Worm (Caenorhabditis elegans) whole organism, L3 larva: Measurements from ENCODE around the gene fbxa-108.

ENCODE experiments used
- R02D3.7 ChIP-seq: fragments of 150-350 bp; optimal IDR thresholded peaks from 2 replicates; lab custom pipeline; 2014; ENCODE audit warnings: missing biosample characterization, missing genetic modification characterization
- aly-2 ChIP-seq: fragments of 150-350 bp; optimal IDR thresholded peaks from 2 replicates; lab custom pipeline; 2014; ENCODE audit warnings: missing biosample characterization, missing genetic modification characterization
- ama-1 ChIP-seq: fragments of 150-350 bp; optimal IDR thresholded peaks from 2 replicates; lab custom pipeline; 2018
- ceh-16 ChIP-seq: sonication (generic microtip); optimal IDR thresholded peaks from 2 replicates; lab custom pipeline; 2017; ENCODE audit warnings: missing biosample characterization, missing genetic modification characterization
- ceh-28 ChIP-seq: fragments of 150-350 bp; optimal IDR thresholded peaks from 2 replicates; lab custom pipeline; 2014; ENCODE audit warnings: missing biosample characterization, missing genetic modification reagents, missing genetic modification characterization
- ceh-82 ChIP-seq: fragments of 150-350 bp; optimal IDR thresholded peaks from 2 replicates; lab custom pipeline; 2014; ENCODE audit warnings: missing biosample characterization, missing genetic modification characterization
- ceh-9 ChIP-seq: sonication (generic microtip); optimal IDR thresholded peaks from 2 replicates; lab custom pipeline; 2018; ENCODE audit warnings: missing biosample characterization, missing genetic modification characterization
- daf-12 ChIP-seq: fragments of 150-350 bp; optimal IDR thresholded peaks from 2 replicates; lab custom pipeline; 2014; ENCODE audit warnings: missing biosample characterization, missing genetic modification reagents, missing genetic modification characterization
- egl-27 ChIP-seq: sonication (generic microtip); optimal IDR thresholded peaks from 4 replicates; lab custom pipeline; 2017; ENCODE audit warnings: missing biosample characterization, missing genetic modification reagents, missing genetic modification characterization
- egl-5 ChIP-seq: fragments of 150-350 bp; optimal IDR thresholded peaks from 2 replicates; lab custom pipeline; 2017; ENCODE audit warnings: missing biosample characterization, missing genetic modification reagents, missing genetic modification characterization, inconsistent platforms
- elt-3 ChIP-seq, 3 experiments: fragments of 150-350 bp in 1 of 3; sonication (generic microtip) in 2 of 3; optimal IDR thresholded peaks; 2 replicates in 2 of 3; 4 replicates in 1 of 3; lab custom pipeline; 2014 to 2017; ENCODE audit warnings: missing biosample characterization in 3 of 3, missing genetic modification characterization in 3 of 3
- eor-1 ChIP-seq, 2 experiments: fragments of 150-350 bp; optimal IDR thresholded peaks; 2 replicates each; lab custom pipeline; 2014 to 2018; ENCODE audit warnings: missing biosample characterization in 2 of 2, missing genetic modification characterization in 2 of 2
- fkh-10 ChIP-seq: sonication (generic microtip); optimal IDR thresholded peaks from 2 replicates; lab custom pipeline; 2017; ENCODE audit warnings: missing biosample characterization, missing genetic modification reagents, missing genetic modification characterization
- fkh-2 ChIP-seq: fragments of 150-350 bp; optimal IDR thresholded peaks from 2 replicates; lab custom pipeline; 2014; ENCODE audit warnings: missing biosample characterization, missing genetic modification reagents, missing genetic modification characterization
- hmg-11 ChIP-seq: sonication (generic microtip); optimal IDR thresholded peaks from 2 replicates; lab custom pipeline; 2016; ENCODE audit warnings: missing genetic modification characterization, missing compliant biosample characterization
- jun-1 ChIP-seq: fragments of 150-350 bp; optimal IDR thresholded peaks from 2 replicates; lab custom pipeline; 2014; ENCODE audit warnings: missing biosample characterization, missing genetic modification reagents, missing genetic modification characterization
- lin-15B ChIP-seq: fragments of 150-350 bp; optimal IDR thresholded peaks from 2 replicates; lab custom pipeline; 2014; ENCODE audit warnings: missing biosample characterization, missing genetic modification characterization
- lin-39 ChIP-seq: fragments of 150-350 bp; optimal IDR thresholded peaks from 2 replicates; lab custom pipeline; 2018; ENCODE audit warnings: missing biosample characterization, missing genetic modification reagents, missing genetic modification characterization
- lsy-12 ChIP-seq: sonication (generic microtip); optimal IDR thresholded peaks from 2 replicates; lab custom pipeline; 2016; ENCODE audit warnings: mild to moderate bottlenecking, missing genetic modification characterization, missing compliant biosample characterization
- mdl-1 ChIP-seq: fragments of 150-350 bp; optimal IDR thresholded peaks from 2 replicates; lab custom pipeline; 2014; ENCODE audit warnings: missing biosample characterization, missing genetic modification characterization
- mml-1 ChIP-seq: fragments of 150-350 bp; sonication (generic microtip); optimal IDR thresholded peaks from 3 replicates; lab custom pipeline; 2014; ENCODE audit warnings: missing biosample characterization, missing genetic modification characterization
- nfya-1 ChIP-seq: sonication (generic microtip); optimal IDR thresholded peaks from 2 replicates; lab custom pipeline; 2017; ENCODE audit warnings: missing genetic modification characterization, mild to moderate bottlenecking, missing compliant biosample characterization, antibody characterized with exemption, moderate library complexity; ENCODE audit not compliant: insufficient read depth
- nhr-11 ChIP-seq: fragments of 150-350 bp; optimal IDR thresholded peaks from 2 replicates; lab custom pipeline; 2014; ENCODE audit warnings: missing biosample characterization, missing genetic modification characterization
- nhr-12 ChIP-seq: fragments of 150-350 bp; optimal IDR thresholded peaks from 2 replicates; lab custom pipeline; 2014; ENCODE audit warnings: missing biosample characterization, missing genetic modification characterization
- nhr-23 ChIP-seq: fragments of 150-350 bp; optimal IDR thresholded peaks from 2 replicates; lab custom pipeline; 2014; ENCODE audit warnings: missing biosample characterization, missing genetic modification reagents, missing genetic modification characterization
- nhr-237 ChIP-seq: fragments of 150-350 bp; optimal IDR thresholded peaks from 2 replicates; lab custom pipeline; 2014; ENCODE audit warnings: missing biosample characterization, missing genetic modification characterization
- nhr-25 ChIP-seq: sonication (generic microtip); optimal IDR thresholded peaks from 2 replicates; lab custom pipeline; 2017; ENCODE audit warnings: missing biosample characterization, missing genetic modification characterization
- nhr-43 ChIP-seq: sonication (generic microtip); optimal IDR thresholded peaks from 2 replicates; lab custom pipeline; 2016; ENCODE audit warnings: mild to moderate bottlenecking, missing genetic modification characterization, missing compliant biosample characterization; ENCODE audit not compliant: poor library complexity, severe bottlenecking
- nhr-76 ChIP-seq: fragments of 150-350 bp; sonication (generic microtip); optimal IDR thresholded peaks from 5 replicates; lab custom pipeline; 2014; ENCODE audit warnings: missing biosample characterization, missing genetic modification characterization
- nhr-77 ChIP-seq: fragments of 150-350 bp; optimal IDR thresholded peaks from 2 replicates; lab custom pipeline; 2014; ENCODE audit warnings: missing biosample characterization, missing genetic modification characterization
- pha-4 ChIP-seq: fragments of 150-350 bp; optimal IDR thresholded peaks from 2 replicates; lab custom pipeline; 2014; ENCODE audit warnings: missing biosample characterization, missing genetic modification reagents, missing genetic modification characterization
- pqm-1 ChIP-seq: fragments of 150-350 bp; optimal IDR thresholded peaks from 2 replicates; lab custom pipeline; 2017; ENCODE audit warnings: missing biosample characterization, missing genetic modification characterization, inconsistent platforms
- sea-2 ChIP-seq: fragments of 150-350 bp; sonication (generic microtip); optimal IDR thresholded peaks from 4 replicates; lab custom pipeline; 2014; ENCODE audit warnings: missing biosample characterization, missing genetic modification reagents, missing genetic modification characterization
- skn-1 ChIP-seq: fragments of 150-350 bp; optimal IDR thresholded peaks from 2 replicates; lab custom pipeline; 2014; ENCODE audit warnings: missing biosample characterization, missing genetic modification characterization
- snpc-4 ChIP-seq: fragments of 150-350 bp; optimal IDR thresholded peaks from 2 replicates; lab custom pipeline; 2014; ENCODE audit warnings: missing biosample characterization, missing genetic modification characterization
- tbx-2 ChIP-seq: sonication (generic microtip); optimal IDR thresholded peaks from 2 replicates; lab custom pipeline; 2016; ENCODE audit warnings: mild to moderate bottlenecking, missing genetic modification characterization, missing compliant biosample characterization
- unc-62 ChIP-seq: fragments of 150-350 bp; sonication (generic microtip); optimal IDR thresholded peaks from 4 replicates; lab custom pipeline; 2014; ENCODE audit warnings: missing biosample characterization, missing genetic modification reagents, missing genetic modification characterization
- zag-1 ChIP-seq: fragments of 150-350 bp; optimal IDR thresholded peaks from 2 replicates; lab custom pipeline; 2014; ENCODE audit warnings: missing biosample characterization, missing genetic modification characterization
- ztf-4 ChIP-seq: fragments of 150-350 bp; optimal IDR thresholded peaks from 2 replicates; lab custom pipeline; 2014; ENCODE audit warnings: missing biosample characterization, missing genetic modification characterization

Gene fbxa-108

DNA sequence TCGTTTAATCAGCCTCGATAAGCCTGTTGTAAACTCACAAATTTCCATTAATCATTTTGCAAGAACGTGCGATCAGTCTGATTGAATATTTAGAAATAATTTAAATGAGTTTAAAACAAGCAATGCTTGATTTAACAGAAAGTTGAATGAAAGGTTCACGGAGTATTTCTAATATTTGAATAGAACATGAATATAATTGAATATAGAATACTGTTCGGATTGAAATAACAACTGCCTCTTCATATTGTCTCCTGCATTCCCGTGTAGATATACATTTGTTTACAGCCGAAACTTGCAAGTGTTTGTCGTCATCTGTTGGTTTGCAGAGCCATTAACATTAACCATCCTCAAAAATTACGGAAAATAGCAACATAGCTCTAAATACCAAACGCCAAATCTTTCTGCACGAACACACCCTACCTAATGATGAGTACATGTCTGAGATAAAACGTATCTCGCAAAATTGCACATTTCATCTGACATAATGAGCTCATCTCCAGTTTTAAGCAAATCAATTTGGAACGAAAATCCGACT lies 41.6 kb upstream of the fbxa-108 start, which contains the start of the genes Y26G10.5 and srh-32:
Gene Y26G10.5, minus strand, starts transcription at position 101 of the 535 bp plus-strand sequence.
Gene srh-32, plus strand, starts transcription at position 485 of the 535 bp plus-strand sequence.
- no peak for TF ChIP-seq pha-4 (tag; lab: Kevin White, UChicago)
- TF ChIP-seq pqm-1 (tag; lab: Kevin White, UChicago), result no peak
- no peak for TF ChIP-seq lin-15B (tag; lab: Kevin White, UChicago)
- TF ChIP-seq ama-1, result no peak
- no peak for TF ChIP-seq nhr-25 (tag; lab: Kevin White, UChicago)
- TF ChIP-seq egl-5, result no peak
- TF ChIP-seq zag-1 (tag; lab: Kevin White, UChicago), result no peak
- TF ChIP-seq lsy-12, result no peak

ce11 chrV:17699659-17700058 lies 40.5 kb upstream of the fbxa-108 start, which contains the start of gene Y26G10.6:
Gene Y26G10.6, plus strand, starts transcription at chrV:17699959.
- TF ChIP-seq ztf-4 (tag; lab: Kevin White, UChicago), result no peak
- TF ChIP-seq mdl-1 (tag; lab: Kevin White, UChicago), result no peak
- TF ChIP-seq nhr-237 (tag; lab: Kevin White, UChicago), result no peak
- TF ChIP-seq nhr-43 (tag; lab: Kevin White, UChicago), result no peak
- TF ChIP-seq, all 47 proteins: peak for 0

DNA sequence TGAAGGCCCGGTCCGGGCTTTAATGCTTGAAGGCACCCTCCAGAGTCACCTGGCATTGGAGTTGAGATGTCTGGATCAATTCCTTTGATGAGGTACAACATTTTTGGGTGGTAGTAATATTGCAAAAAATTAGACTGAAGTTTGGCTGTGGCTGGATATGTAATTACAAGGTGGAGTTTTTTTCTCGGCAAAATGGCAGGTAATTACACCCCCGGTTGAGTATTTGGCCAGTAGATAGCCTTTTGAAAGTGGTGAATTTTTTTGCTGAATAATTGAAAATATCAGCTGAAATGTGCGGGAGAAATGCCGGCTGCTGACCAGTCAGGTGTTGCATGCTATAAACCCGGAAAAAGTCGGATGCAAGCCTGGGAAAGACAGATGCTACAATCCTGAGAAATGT lies 39.9 kb upstream of the fbxa-108 start, which contains the start of gene Y26G10.4:
Gene Y26G10.4, minus strand, starts transcription at position 101 of the 400 bp plus-strand sequence.
- no peak for TF ChIP-seq elt-3 (tag; optimal IDR thresholded peaks at IDR 0.05; lab: Kevin White, UChicago)
- TF ChIP-seq fkh-2 (tag; lab: Kevin White, UChicago), result no peak
- no peak for TF ChIP-seq sea-2
- TF ChIP-seq ceh-28 (tag; lab: Kevin White, UChicago), result no peak
- TF ChIP-seq mml-1 (tag; lab: Kevin White, UChicago), result no peak
- TF ChIP-seq hmg-11, result no peak
- TF ChIP-seq nhr-23 (tag; lab: Kevin White, UChicago), result no peak
- no peak for TF ChIP-seq zag-1 (tag; lab: Kevin White, UChicago)
- no peak for TF ChIP-seq fkh-10
- no peak for TF ChIP-seq tbx-2 (tag; lab: Kevin White, UChicago)
- no peak for TF ChIP-seq snpc-4 (tag; lab: Kevin White, UChicago)
- no peak for TF ChIP-seq nhr-11 (tag; lab: Kevin White, UChicago)
- TF ChIP-seq nhr-76 (tag; lab: Kevin White, UChicago), result no peak
- TF ChIP-seq nhr-77 (tag; lab: Kevin White, UChicago), result no peak
- TF ChIP-seq daf-12 (tag; lab: Kevin White, UChicago), result no peak
- no peak for TF ChIP-seq ceh-16 (tag; lab: Kevin White, UChicago)
- no peak for TF ChIP-seq ama-1
- no peak for TF ChIP-seq pqm-1 (tag; lab: Kevin White, UChicago)
- no peak for TF ChIP-seq ceh-82
- no peak for TF ChIP-seq nhr-237 (tag; lab: Kevin White, UChicago)

DNA sequence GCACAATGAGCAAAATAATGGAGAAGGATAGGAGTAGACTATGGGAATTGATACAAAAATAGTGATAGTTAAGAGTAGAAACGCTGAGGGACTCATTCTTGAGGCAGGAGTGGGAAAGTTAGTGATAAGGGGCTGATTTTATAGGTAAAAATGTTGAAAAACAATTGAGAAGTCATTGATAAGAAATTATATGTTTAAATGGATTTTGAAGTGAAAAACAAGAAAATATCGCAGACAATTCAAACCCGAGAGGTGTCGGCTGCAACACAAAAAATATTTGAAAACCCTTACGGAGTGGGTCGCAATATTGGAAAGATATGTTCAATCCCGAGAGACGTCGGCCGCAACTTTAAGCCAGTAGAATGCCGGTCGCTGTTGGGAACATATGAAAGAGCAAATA lies 37.6 kb upstream of the fbxa-108 start, which contains the start of gene spp-29:
Gene spp-29, minus strand, starts transcription at position 101 of the 400 bp plus-strand sequence.
- TF ChIP-seq eor-1 (tag; optimal IDR thresholded peaks at IDR 0.05; lab: Kevin White, UChicago) (no peak), pha-4 (tag; lab: Kevin White, UChicago) (no peak), mml-1 (tag; lab: Kevin White, UChicago) (no peak), skn-1 (tag; lab: Kevin White, UChicago) (no peak), egl-27 (tag; lab: Kevin White, UChicago) (no peak), ceh-9 (tag; lab: Kevin White, UChicago) (no peak), unc-62 (GFP tag; lab: Kevin White, UChicago) (no peak), lin-39 (tag; lab: Kevin White, UChicago) (no peak), nhr-11 (tag; lab: Kevin White, UChicago) (no peak), lsy-12 (no peak)

DNA sequence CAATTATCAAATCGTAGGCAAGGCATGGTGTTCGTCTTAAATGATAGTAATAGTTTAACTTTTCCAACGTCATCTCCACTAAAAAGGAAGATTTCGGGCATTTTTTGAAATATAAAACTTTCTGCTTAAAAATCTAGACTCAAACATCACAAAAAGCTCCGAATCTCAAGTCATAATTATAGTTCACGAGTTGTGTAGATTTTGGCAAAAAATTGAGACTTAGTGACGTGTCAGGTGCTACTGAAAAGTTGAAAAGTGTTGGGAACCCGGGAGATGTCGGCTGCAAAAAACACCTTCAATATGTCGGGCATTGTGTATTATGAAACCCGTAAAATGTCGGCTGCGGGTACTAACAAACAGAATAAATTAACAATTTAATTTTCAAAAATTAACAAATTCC lies 36.6 kb upstream of the fbxa-108 start, which contains the start of gene Y26G10.1:
Gene Y26G10.1, minus strand, starts transcription at position 101 of the 400 bp plus-strand sequence.
- TF ChIP-seq zag-1 (tag; lab: Kevin White, UChicago), result no peak
- TF ChIP-seq fkh-10, result no peak
- TF ChIP-seq lin-15B (tag; lab: Kevin White, UChicago), result no peak
- TF ChIP-seq nhr-43 (tag; lab: Kevin White, UChicago), result no peak
- no peak for TF ChIP-seq nfya-1
- TF ChIP-seq sea-2, result no peak
- no peak for TF ChIP-seq nhr-12 (tag; lab: Kevin White, UChicago)
- no peak for TF ChIP-seq aly-2 (tag; lab: Kevin White, UChicago)
- no peak for TF ChIP-seq lsy-12
- no peak for TF ChIP-seq nhr-237 (tag; lab: Kevin White, UChicago)
- TF ChIP-seq tbx-2 (tag; lab: Kevin White, UChicago), result no peak
- TF ChIP-seq egl-5, result no peak
- TF ChIP-seq lin-39 (tag; lab: Kevin White, UChicago), result no peak
- TF ChIP-seq fkh-2 (tag; lab: Kevin White, UChicago), result no peak
- TF ChIP-seq R02D3.7 (tag; lab: Kevin White, UChicago), result no peak
- no peak for TF ChIP-seq nhr-77 (tag; lab: Kevin White, UChicago)
- TF ChIP-seq jun-1 (tag; lab: Kevin White, UChicago), result no peak
- no peak for TF ChIP-seq nhr-25 (tag; lab: Kevin White, UChicago)
